Fruit fly (Drosophila melanogaster) whole organism, prepupa: Measurements from ENCODE around the gene ovm.

Experiments used
- CG10631 ChIP-seq: fragments of 200-800 bp; sonication (Bioruptor generic); optimal IDR thresholded peaks from 2 replicates; lab custom pipeline; 2016; ENCODE audit warnings: missing biosample characterization, missing genetic modification characterization
- CG10669 ChIP-seq: fragments of 200-800 bp; sonication (Bioruptor generic); optimal IDR thresholded peaks from 3 replicates; lab custom pipeline; 2018; ENCODE audit warnings: missing biosample characterization, mild to moderate bottlenecking, missing genetic modification characterization, moderate library complexity
- CG11294 ChIP-seq: fragments of 200-800 bp; sonication (Bioruptor generic); IDR thresholded peaks from 2 replicates; pipeline ENCODE4 v1.3.6; 2022; ENCODE audit warnings: missing biosample characterization, missing genetic modification characterization
- CG11762 ChIP-seq: fragments of 200-800 bp; sonication (Bioruptor generic); optimal IDR thresholded peaks from 3 replicates; lab custom pipeline; 2016; ENCODE audit warnings: missing biosample characterization, missing genetic modification characterization; ENCODE audit not compliant: insufficient read depth
- CG15336 ChIP-seq: fragments of 200-800 bp; sonication (Bioruptor generic); IDR thresholded peaks from 2 replicates; pipeline ENCODE4 v1.3.6; 2022; ENCODE audit warnings: missing biosample characterization, missing genetic modification characterization
- CG16779 ChIP-seq: fragments of 200-800 bp; sonication (Bioruptor generic); optimal IDR thresholded peaks from 3 replicates; lab custom pipeline; 2017; ENCODE audit warnings: missing biosample characterization, mild to moderate bottlenecking, missing genetic modification characterization
- CG3032 ChIP-seq: fragments of 200-800 bp; optimal IDR thresholded peaks from 2 replicates; lab custom pipeline; 2019; ENCODE audit warnings: missing biosample characterization, mild to moderate bottlenecking, missing genetic modification characterization, moderate library complexity
- CG32006 ChIP-seq: fragments of 200-800 bp; sonication (Bioruptor generic); optimal IDR thresholded peaks from 3 replicates; lab custom pipeline; 2017; ENCODE audit warnings: missing biosample characterization, mild to moderate bottlenecking, missing genetic modification characterization
- CG3919 ChIP-seq: fragments of 200-800 bp; sonication (Bioruptor generic); optimal IDR thresholded peaks from 3 replicates; lab custom pipeline; 2016; ENCODE audit warnings: missing biosample characterization, missing genetic modification characterization
- CG6163 ChIP-seq: fragments of 200-800 bp; sonication (Bioruptor generic); IDR thresholded peaks from 3 replicates; pipeline ENCODE4 v1.3.6; 2022; ENCODE audit warnings: missing biosample characterization, missing genetic modification characterization
- CG6276 ChIP-seq: fragments of 200-800 bp; sonication (Bioruptor generic); optimal IDR thresholded peaks from 2 replicates; lab custom pipeline; 2017; ENCODE audit warnings: missing biosample characterization, mild to moderate bottlenecking, missing genetic modification characterization
- CG6792 ChIP-seq: fragments of 200-800 bp; sonication (Bioruptor generic); optimal IDR thresholded peaks from 3 replicates; lab custom pipeline; 2016; ENCODE audit warnings: missing biosample characterization, missing genetic modification characterization
- CG6808 ChIP-seq: fragments of 200-800 bp; sonication (Bioruptor generic); optimal IDR thresholded peaks from 3 replicates; lab custom pipeline; 2017; ENCODE audit warnings: missing biosample characterization, missing genetic modification characterization, mild to moderate bottlenecking, moderate library complexity, missing genetic modification reagents
- CG6854 ChIP-seq: fragments of 200-800 bp; sonication (Bioruptor generic); optimal IDR thresholded peaks from 2 replicates; lab custom pipeline; 2017; ENCODE audit warnings: missing biosample characterization, mild to moderate bottlenecking, missing genetic modification characterization
- CG7368 ChIP-seq: fragments of 200-800 bp; sonication (Bioruptor generic); optimal IDR thresholded peaks from 3 replicates; lab custom pipeline; 2016; ENCODE audit warnings: missing biosample characterization, missing genetic modification characterization
- CG8119 ChIP-seq: fragments of 200-800 bp; sonication (Bioruptor generic); IDR thresholded peaks from 3 replicates; pipeline ENCODE4 v1.3.6; 2022; ENCODE audit warnings: missing biosample characterization, missing genetic modification characterization
- CG8319 ChIP-seq: fragments of 200-800 bp; sonication (Bioruptor generic); optimal IDR thresholded peaks from 3 replicates; lab custom pipeline; 2016; ENCODE audit warnings: missing biosample characterization, missing genetic modification characterization
- CG8632 ChIP-seq: fragments of 200-800 bp; sonication (Bioruptor generic); optimal IDR thresholded peaks from 3 replicates; lab custom pipeline; 2016; ENCODE audit warnings: missing biosample characterization, missing genetic modification characterization
- CG9139 ChIP-seq: fragments of 200-800 bp; sonication (Bioruptor generic); optimal IDR thresholded peaks from 3 replicates; lab custom pipeline; 2017; ENCODE audit warnings: missing biosample characterization, mild to moderate bottlenecking, missing genetic modification characterization
- Eip75B ChIP-seq: fragments of 200-800 bp; sonication (Bioruptor generic); optimal IDR thresholded peaks from 3 replicates; lab custom pipeline; 2016; ENCODE audit warnings: missing biosample characterization, missing genetic modification characterization
- Eip78C ChIP-seq: fragments of 200-800 bp; sonication (Bioruptor generic); peaks from one replicate; lab custom pipeline; 2016; ENCODE audit warnings: missing biosample characterization, missing genetic modification characterization
- Eip93F ChIP-seq: fragments of 200-800 bp; sonication (Bioruptor generic); optimal IDR thresholded peaks from 2 replicates; lab custom pipeline; 2016; ENCODE audit warnings: missing biosample characterization, mild to moderate bottlenecking, missing genetic modification characterization
- Ets21C ChIP-seq: fragments of 200-800 bp; sonication (Bioruptor generic); optimal IDR thresholded peaks from 3 replicates; lab custom pipeline; 2016; ENCODE audit warnings: missing biosample characterization, missing genetic modification characterization
- Ets96B ChIP-seq: fragments of 200-800 bp; optimal IDR thresholded peaks from 2 replicates; lab custom pipeline; 2019; ENCODE audit warnings: missing biosample characterization, mild to moderate bottlenecking, missing genetic modification characterization, moderate library complexity
- Gug ChIP-seq: fragments of 200-800 bp; sonication (Bioruptor generic); IDR thresholded peaks from 2 replicates; pipeline ENCODE4 v1.3.6; 2022; ENCODE audit warnings: missing biosample characterization, missing genetic modification characterization
- Hr38 ChIP-seq: sonication (Bioruptor generic); optimal IDR thresholded peaks from 2 replicates; lab custom pipeline; 2016; ENCODE audit warnings: missing biosample characterization, missing genetic modification characterization
- Hr4 ChIP-seq: fragments of 200-800 bp; sonication (Bioruptor generic); optimal IDR thresholded peaks from 3 replicates; lab custom pipeline; 2016; ENCODE audit warnings: missing biosample characterization, missing genetic modification characterization
- Lpt ChIP-seq: fragments of 200-800 bp; sonication (Bioruptor generic); optimal IDR thresholded peaks from 3 replicates; lab custom pipeline; 2016; ENCODE audit warnings: missing biosample characterization, missing genetic modification characterization
- Met ChIP-seq: fragments of 200-800 bp; sonication (Bioruptor generic); optimal IDR thresholded peaks from 3 replicates; lab custom pipeline; 2016; ENCODE audit warnings: missing biosample characterization, missing genetic modification characterization
- Sox14 ChIP-seq: fragments of 200-800 bp; sonication (Bioruptor generic); optimal IDR thresholded peaks from 3 replicates; lab custom pipeline; 2016; ENCODE audit warnings: missing biosample characterization, missing genetic modification characterization
- Sox15 ChIP-seq: fragments of 200-800 bp; sonication (Bioruptor generic); optimal IDR thresholded peaks from 3 replicates; lab custom pipeline; 2016; ENCODE audit warnings: missing biosample characterization, missing genetic modification characterization
- achi ChIP-seq: fragments of 200-800 bp; sonication (Bioruptor generic); optimal IDR thresholded peaks from 3 replicates; lab custom pipeline; 2016; ENCODE audit warnings: missing biosample characterization, missing genetic modification characterization
- acj6 ChIP-seq: fragments of 200-800 bp; sonication (Bioruptor generic); optimal IDR thresholded peaks from 3 replicates; lab custom pipeline; 2016; ENCODE audit warnings: missing biosample characterization, missing genetic modification characterization
- dac ChIP-seq: fragments of 200-800 bp; sonication (Bioruptor generic); optimal IDR thresholded peaks from 2 replicates; lab custom pipeline; 2017; ENCODE audit warnings: missing biosample characterization, mild to moderate bottlenecking, missing genetic modification characterization
- eg ChIP-seq: fragments of 200-800 bp; sonication (Bioruptor generic); IDR thresholded peaks from 3 replicates; pipeline ENCODE4 v1.3.6; 2022; ENCODE audit warnings: missing biosample characterization, missing genetic modification characterization
- fd59A ChIP-seq: fragments of 200-800 bp; sonication (Bioruptor generic); optimal IDR thresholded peaks from 2 replicates; lab custom pipeline; 2017; ENCODE audit warnings: missing biosample characterization, mild to moderate bottlenecking, missing genetic modification characterization, missing genetic modification reagents
- fd85E ChIP-seq: fragments of 200-800 bp; sonication (Bioruptor generic); optimal IDR thresholded peaks from 3 replicates; lab custom pipeline; 2016; ENCODE audit warnings: missing biosample characterization, missing genetic modification characterization
- fkh ChIP-seq: fragments of 200-800 bp; sonication (Bioruptor generic); optimal IDR thresholded peaks from 3 replicates; lab custom pipeline; 2017; ENCODE audit warnings: missing biosample characterization, mild to moderate bottlenecking, missing genetic modification characterization, moderate library complexity
- net ChIP-seq: fragments of 200-800 bp; sonication (Bioruptor generic); optimal IDR thresholded peaks from 3 replicates; lab custom pipeline; 2016; ENCODE audit warnings: missing biosample characterization, missing genetic modification characterization
- ss ChIP-seq, 2 experiments: fragments of 200-800 bp; sonication (Bioruptor generic); optimal IDR thresholded peaks; 2 replicates in 1 of 2; 3 replicates in 1 of 2; lab custom pipeline; 2017 to 2018; ENCODE audit warnings: mild to moderate bottlenecking in 2 of 2, missing biosample characterization in 2 of 2, missing genetic modification characterization in 2 of 2, moderate library complexity in 1 of 2
- svp ChIP-seq: fragments of 200-800 bp; sonication (Bioruptor generic); peaks from one replicate; lab custom pipeline; 2016; ENCODE audit warnings: missing biosample characterization, missing genetic modification characterization
- topi ChIP-seq: fragments of 200-800 bp; sonication (Bioruptor generic); optimal IDR thresholded peaks from 3 replicates; lab custom pipeline; 2016; ENCODE audit warnings: missing biosample characterization, missing genetic modification characterization
- vri ChIP-seq: fragments of 200-800 bp; sonication (Bioruptor generic); optimal IDR thresholded peaks from 3 replicates; lab custom pipeline; 2016; ENCODE audit warnings: missing biosample characterization, mild to moderate bottlenecking, missing genetic modification characterization

Gene ovm

DNA sequence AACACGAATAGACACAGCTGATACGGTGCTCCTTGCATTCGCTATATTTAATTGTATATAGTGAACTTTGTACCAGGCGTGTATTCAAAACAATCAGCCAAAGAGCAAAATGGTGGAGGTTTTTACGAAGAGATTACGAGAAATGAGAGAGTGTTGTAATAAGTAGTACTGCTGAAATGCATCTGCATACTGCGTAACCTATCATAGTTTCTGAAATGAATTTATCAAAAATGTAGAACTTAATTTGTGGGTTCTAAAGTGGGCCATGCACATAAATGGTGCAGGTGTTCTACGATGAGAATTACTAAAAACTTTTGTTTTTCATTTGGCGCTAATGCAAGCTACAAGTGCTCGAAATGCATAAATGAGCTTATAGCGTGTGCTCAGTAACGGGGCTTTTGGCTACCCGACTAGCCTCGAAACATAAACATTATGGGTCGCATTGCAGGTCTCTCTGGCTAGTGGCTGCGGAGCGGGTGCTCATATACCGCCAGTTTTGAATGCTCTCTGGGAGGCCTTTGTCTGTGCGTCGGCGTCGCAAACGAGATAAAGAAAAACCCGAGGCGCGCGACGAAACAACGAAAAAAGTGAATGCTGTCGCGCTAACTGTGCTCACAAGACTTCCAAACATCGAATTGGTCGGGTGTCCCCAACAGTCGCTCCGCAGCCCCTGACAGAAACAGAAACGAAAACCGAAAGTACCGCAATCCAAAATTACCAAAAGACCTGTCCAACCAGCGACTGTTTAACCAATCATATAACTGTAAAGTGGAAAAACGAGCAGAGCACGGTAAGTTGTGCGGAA is 9.1 kb downstream of the ovm start, which contains the start of gene Gs1 (continued):
- TF ChIP-seq CG6163 (GFP tag; lab: Robert Waterston, UW): peak; percentile 69; the same call in 2 of the 3 replicates
- TF ChIP-seq fd59A: no peak
- no peak for TF ChIP-seq CG11294 (GFP tag; lab: Robert Waterston, UW)
- TF ChIP-seq Eip78C (GFP tag; lab: Kevin White, UChicago): peak; percentile 87
- TF ChIP-seq net (GFP tag; lab: Kevin White, UChicago): peak; percentile 68
- peak; percentile 48 for TF ChIP-seq fkh (GFP tag; lab: Kevin White, UChicago)
- TF ChIP-seq CG32006 (GFP tag; lab: Kevin White, UChicago): peak; percentile 19
- TF ChIP-seq Sox15 (GFP tag; lab: Kevin White, UChicago): no peak
- TF ChIP-seq CG10631 (GFP tag; lab: Kevin White, UChicago): no peak
- no peak for TF ChIP-seq fd85E

- no peak for TF ChIP-seq Ets96B (tag; lab: Kevin White, UChicago)
- TF ChIP-seq Eip93F (GFP tag; lab: Kevin White, UChicago): no peak
- no peak for TF ChIP-seq CG8632
- no peak for TF ChIP-seq CG7368
- TF ChIP-seq CG10669 (GFP tag; lab: Kevin White, UChicago): no peak
- no peak for TF ChIP-seq Eip75B (GFP tag; lab: Kevin White, UChicago)
- TF ChIP-seq CG16779 (tag; lab: Kevin White, UChicago): no peak
- no peak for TF ChIP-seq CG15336 (GFP tag; lab: Robert Waterston, UW)
- no peak for TF ChIP-seq acj6
- TF ChIP-seq CG10631 (GFP tag; lab: Kevin White, UChicago): no peak
- TF ChIP-seq CG8119: 0 out of 3 replicates have a peak, but pooled peaks have one; percentile 22
- no peak for TF ChIP-seq vri
- TF ChIP-seq Gug (GFP tag; lab: Robert Waterston, UW): no peak
- TF ChIP-seq eg (GFP tag; lab: Robert Waterston, UW): 0 out of 3 replicates have a peak, but pooled peaks have one; percentile 13
These were observed 10.1 kb downstream of the ovm start, which contains the start of gene CG3164 for dm6 chr2L:130691-131090. TSS of gene CG3164 (minus strand) at chr2L:130791.

DNA sequence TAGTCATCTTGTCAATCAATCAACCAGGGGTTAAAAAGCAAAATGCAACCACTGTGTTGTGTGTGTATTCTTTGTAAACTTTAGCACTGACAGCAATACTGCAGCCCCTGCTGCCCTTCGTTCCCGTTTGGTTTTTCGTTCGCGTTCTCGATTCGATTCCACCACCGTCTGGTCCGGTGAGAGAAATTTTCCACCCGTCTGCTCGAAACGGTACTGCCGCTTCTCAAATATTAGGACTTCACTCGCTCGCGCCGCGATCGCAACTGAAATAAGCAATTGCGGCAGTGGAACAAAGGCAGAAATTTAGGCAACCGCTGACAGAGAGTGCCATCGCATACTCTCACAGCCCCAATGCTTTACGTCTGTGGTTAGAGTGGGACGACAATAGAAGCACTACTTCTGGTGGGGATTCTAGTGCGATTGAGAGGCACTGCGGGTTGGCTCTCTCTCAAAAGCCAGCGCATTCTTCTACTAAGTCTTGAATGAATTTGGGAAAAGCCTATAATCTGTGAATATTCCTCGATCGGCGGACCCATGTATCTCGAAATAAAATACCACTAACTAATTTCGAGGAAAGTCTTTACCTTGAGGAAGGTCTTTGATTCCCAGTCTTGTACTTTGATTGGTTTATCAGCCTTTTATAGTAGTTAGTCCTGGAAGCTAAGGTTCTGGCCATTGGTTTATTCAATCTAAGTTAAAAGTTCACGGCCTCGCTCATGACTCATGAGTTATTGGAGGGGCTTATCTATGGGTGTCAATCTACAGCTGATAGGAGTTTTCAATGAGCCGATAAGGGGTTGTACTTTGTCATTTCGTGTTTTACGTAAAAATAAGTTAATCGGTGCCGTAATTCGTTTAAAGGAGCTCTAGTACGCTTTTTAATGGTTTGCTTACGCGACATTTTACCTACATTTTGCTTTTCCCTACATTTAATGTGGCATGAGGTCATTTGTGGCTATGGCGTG is 11.5 kb downstream of the ovm start:
- TF ChIP-seq CG7368: no peak
- TF ChIP-seq ss (GFP tag; optimal IDR thresholded peaks at IDR 0.05; lab: Kevin White, UChicago): peak; percentile 19 to 50
- TF ChIP-seq Hr38 (GFP tag; lab: Kevin White, UChicago): no peak
- peak; percentile 63 for TF ChIP-seq CG9139 (GFP tag; lab: Kevin White, UChicago)
- no peak for TF ChIP-seq Ets21C (GFP tag; lab: Kevin White, UChicago)
- peak; percentile 87 for TF ChIP-seq svp (GFP tag; lab: Kevin White, UChicago)
- TF ChIP-seq CG32006 (GFP tag; lab: Kevin White, UChicago): no peak
- peak; percentile 21 for TF ChIP-seq Lpt (GFP tag; lab: Kevin White, UChicago)
- TF ChIP-seq CG6276 (GFP tag; lab: Kevin White, UChicago): peak; percentile 65
- peak; percentile 96 for TF ChIP-seq Sox14 (GFP tag; lab: Kevin White, UChicago)
- peak; percentile 8 for TF ChIP-seq CG8319 (GFP tag; lab: Kevin White, UChicago)
- TF ChIP-seq CG10631 (GFP tag; lab: Kevin White, UChicago): no peak
- peak; percentile 37 for TF ChIP-seq Eip75B (GFP tag; lab: Kevin White, UChicago)
- TF ChIP-seq CG3919 (GFP tag; lab: Kevin White, UChicago): peak; percentile 47
- no peak for TF ChIP-seq CG3032 (tag; lab: Kevin White, UChicago)
- no peak for TF ChIP-seq CG10669 (GFP tag; lab: Kevin White, UChicago)
- no peak for TF ChIP-seq dac (GFP tag; lab: Kevin White, UChicago)
- no peak for TF ChIP-seq Hr4 (GFP tag; lab: Kevin White, UChicago)
- TF ChIP-seq CG6792 (GFP tag; lab: Kevin White, UChicago): peak; percentile 6
- peak; percentile 14 for TF ChIP-seq achi (GFP tag; lab: Kevin White, UChicago)
- TF ChIP-seq CG16779 (tag; lab: Kevin White, UChicago): peak; percentile 80
- TF ChIP-seq CG8119: peak; percentile 66
- no peak for TF ChIP-seq CG11762 (GFP tag; lab: Kevin White, UChicago)
- TF ChIP-seq fd59A: no peak
- peak; percentile 85 for TF ChIP-seq net (GFP tag; lab: Kevin White, UChicago)
- no peak for TF ChIP-seq CG11294 (GFP tag; lab: Robert Waterston, UW)
- peak; percentile 57 for TF ChIP-seq CG6808 (GFP tag; lab: Kevin White, UChicago)
- peak; percentile 49 for TF ChIP-seq topi (GFP tag; lab: Kevin White, UChicago)
- peak; percentile 91 for TF ChIP-seq CG6854
- peak; percentile 69 for TF ChIP-seq CG6163 (GFP tag; lab: Robert Waterston, UW)
- peak; percentile 83 for TF ChIP-seq Eip78C (GFP tag; lab: Kevin White, UChicago)
- peak; percentile 47 for TF ChIP-seq Met (GFP tag; lab: Kevin White, UChicago)
